Worm (Caenorhabditis elegans): Measurements from ENCODE around the gene R05H5.3.
"Not testable (repeated sequence)": the region's sequence is repeated elsewhere in the genome, so short reads cannot be mapped to it uniquely, and the experiment has no call there.

DNA sequence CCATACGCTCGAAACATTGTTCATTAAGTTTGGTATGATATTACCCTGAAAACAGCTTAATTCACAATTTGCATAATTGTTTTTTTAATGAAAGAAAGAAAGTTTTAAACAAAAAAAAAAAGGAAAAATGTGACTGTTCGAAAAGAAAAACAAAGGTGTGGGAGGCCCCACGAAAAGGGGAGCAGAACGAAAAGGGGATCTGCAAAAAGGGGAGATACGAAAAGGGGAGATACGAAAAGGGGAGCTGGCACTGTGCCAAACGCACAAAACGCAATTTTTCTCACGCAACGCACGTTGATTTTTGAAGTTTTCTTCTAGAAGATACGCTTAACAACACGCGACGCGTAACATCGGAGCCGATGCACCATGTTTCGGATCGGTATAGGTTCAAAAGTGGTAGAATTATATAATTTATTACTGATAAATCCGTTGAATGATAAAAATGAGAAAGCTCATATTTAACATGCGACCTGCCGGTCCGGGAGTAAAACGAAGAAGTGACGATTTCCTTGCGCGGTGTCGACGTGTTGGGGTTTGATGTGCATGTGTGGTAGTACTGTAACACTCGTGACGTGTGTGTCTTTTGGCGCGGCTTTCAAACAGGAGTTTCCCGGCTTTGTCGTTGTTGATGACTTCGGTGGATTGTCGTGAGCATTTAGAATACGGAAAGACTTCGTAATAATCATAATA lies 50.3 kb downstream of the R05H5.3 start, which contains the start of gene nrde-2:
- TF ChIP-seq snpc-4 (GFP tag; optimal IDR thresholded peaks at IDR 0.05); snpc-4 (tag; optimal IDR thresholded peaks at IDR 0.05); aptf-2 (GFP tag; conservative IDR thresholded peaks at IDR 0.05); Y56A3A.18 (GFP tag; IDR thresholded peaks at IDR 0.05); lin-35 (GFP tag; optimal IDR thresholded peaks at IDR 0.05); cebp-1 (GFP tag; IDR thresholded peaks at IDR 0.05); cebp-1 (tag; optimal IDR thresholded peaks at IDR 0.05): not testable (repeated sequence)

All from whole organism, young adult.